Fruit fly (Drosophila melanogaster): Measurements from ENCODE around the gene pn.

pn gene

DNA sequence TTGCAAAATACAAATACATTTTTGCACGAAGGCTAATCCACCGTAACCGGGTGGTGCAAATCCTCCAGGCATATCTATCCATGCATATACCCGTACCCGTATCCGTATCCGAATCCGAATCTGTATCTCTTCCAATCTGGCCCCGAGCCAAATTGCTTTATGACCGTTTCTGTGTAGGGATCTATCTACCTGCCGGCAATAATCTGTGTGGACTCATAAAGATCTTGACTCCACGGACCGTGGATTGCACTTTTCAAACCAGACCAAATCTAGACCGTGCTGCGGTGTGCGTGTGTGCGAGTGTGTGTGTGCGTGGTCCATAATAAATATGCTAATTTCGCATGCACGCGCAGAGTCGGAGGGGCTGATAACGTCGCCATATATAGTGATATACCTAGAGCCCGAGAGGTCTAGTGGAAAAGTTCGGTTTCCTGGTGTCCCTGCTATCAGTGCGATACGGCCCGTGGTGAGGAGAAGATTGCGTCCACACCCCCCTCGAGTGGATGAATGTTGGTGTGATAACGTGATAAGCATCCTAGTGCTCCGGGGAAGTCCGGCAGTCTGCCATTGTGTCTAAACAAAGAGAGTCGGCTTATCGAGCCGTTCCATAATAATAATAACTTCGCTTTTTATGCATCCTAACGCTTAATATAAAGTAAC is 38.6 kb upstream of the pn start:
- TF ChIP-seq CG33017 (tag; optimal IDR thresholded peaks at IDR 0.05) (no peak), ovo (GFP tag; optimal IDR thresholded peaks at IDR 0.05) (no peak), Mnt (GFP tag; optimal IDR thresholded peaks at IDR 0.05) (peak; percentile 73), Hr96 (GFP tag; optimal IDR thresholded peaks at IDR 0.05) (no peak)

DNA sequence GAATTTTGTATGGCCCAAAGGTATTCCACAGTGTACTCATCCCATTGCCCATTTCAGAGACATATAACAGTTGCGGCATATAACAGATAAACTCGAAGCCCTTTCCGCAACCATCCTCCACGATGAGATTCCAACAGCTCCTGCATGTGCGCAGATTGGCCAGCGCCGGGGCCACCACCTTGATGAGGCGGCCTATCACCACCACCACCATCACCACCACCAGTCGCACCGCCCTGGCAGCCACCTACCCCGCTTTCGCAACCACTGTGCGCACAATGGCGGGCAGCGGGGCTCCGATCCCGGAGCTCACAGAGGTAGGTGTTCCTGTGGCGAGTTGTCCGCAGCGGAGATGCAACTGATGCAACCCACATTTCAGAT is 38.1 kb upstream of the pn start:
- TF ChIP-seq CG1620 (GFP tag; optimal IDR thresholded peaks at IDR 0.05) (no peak), bab1 (GFP tag; optimal IDR thresholded peaks at IDR 0.05) (no peak), Mnt (GFP tag; optimal IDR thresholded peaks at IDR 0.05) (no peak), Clk (GFP tag; optimal IDR thresholded peaks at IDR 0.05) (no peak), CG11617 (GFP tag; optimal IDR thresholded peaks at IDR 0.05) (no peak), cic (GFP tag; optimal IDR thresholded peaks at IDR 0.05) (no peak), CG7045 (GFP tag; optimal IDR thresholded peaks at IDR 0.05) (no peak), Hr96 (GFP tag; optimal IDR thresholded peaks at IDR 0.05) (no peak), cnc (optimal IDR thresholded peaks at IDR 0.05) (no peak), CG7101 (tag; optimal IDR thresholded peaks at IDR 0.05) (no peak), tj (GFP tag; optimal IDR thresholded peaks at IDR 0.05) (no peak), kay (GFP tag; ENCODE audit: borderline replicate concordance) (no peak), pad (GFP tag; optimal IDR thresholded peaks at IDR 0.05) (no peak), CG33017 (tag; optimal IDR thresholded peaks at IDR 0.05) (no peak), CG14711 (tag; optimal IDR thresholded peaks at IDR 0.05) (no peak), CG5204 (GFP tag; optimal IDR thresholded peaks at IDR 0.05) (no peak), toe (GFP tag; optimal IDR thresholded peaks at IDR 0.05) (no peak), ovo (GFP tag; optimal IDR thresholded peaks at IDR 0.05) (no peak)

DNA sequence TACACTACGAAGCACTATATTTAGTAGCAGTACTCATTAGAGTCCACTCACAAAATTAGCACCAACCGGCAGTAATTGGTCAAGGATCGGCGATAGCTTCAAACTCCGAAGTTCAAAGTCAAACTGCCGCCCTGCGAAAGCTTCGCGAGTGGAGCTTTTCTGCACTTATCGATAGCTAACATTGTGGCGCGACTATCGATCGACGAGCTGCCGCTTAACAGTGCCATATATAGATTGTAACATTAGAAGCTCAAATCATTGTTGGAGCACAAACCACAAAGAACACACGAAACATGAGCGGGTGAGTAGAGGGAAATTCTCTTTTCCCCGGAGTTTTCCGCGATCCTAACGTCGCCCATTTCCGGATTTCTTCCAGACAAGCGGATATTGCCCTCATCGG is 35.9 kb upstream of the pn start, which contains the start of gene Pgd:
Gene Pgd, plus strand, starts transcription at position 23 of the 400 bp plus-strand sequence.
- TF ChIP-seq bab1 (GFP tag; optimal IDR thresholded peaks at IDR 0.05) (peak; percentile 79), CG5204 (GFP tag; optimal IDR thresholded peaks at IDR 0.05) (no peak), CG14711 (tag; optimal IDR thresholded peaks at IDR 0.05) (peak; percentile 49), CG12768 (GFP tag; optimal IDR thresholded peaks at IDR 0.05) (peak; percentile 75), CG1620 (GFP tag; optimal IDR thresholded peaks at IDR 0.05) (no peak), kay (GFP tag; ENCODE audit: borderline replicate concordance) (peak; percentile 21), Hr96 (GFP tag; optimal IDR thresholded peaks at IDR 0.05) (peak; percentile 19), CG7045 (GFP tag; optimal IDR thresholded peaks at IDR 0.05) (no peak), toe (GFP tag; optimal IDR thresholded peaks at IDR 0.05) (no peak), Mnt (GFP tag; optimal IDR thresholded peaks at IDR 0.05) (no peak), cic (GFP tag; optimal IDR thresholded peaks at IDR 0.05) (peak; percentile 16), Crg-1 (GFP tag; optimal IDR thresholded peaks at IDR 0.05) (peak; percentile 4), ovo (GFP tag; optimal IDR thresholded peaks at IDR 0.05) (peak; percentile 24)

DNA sequence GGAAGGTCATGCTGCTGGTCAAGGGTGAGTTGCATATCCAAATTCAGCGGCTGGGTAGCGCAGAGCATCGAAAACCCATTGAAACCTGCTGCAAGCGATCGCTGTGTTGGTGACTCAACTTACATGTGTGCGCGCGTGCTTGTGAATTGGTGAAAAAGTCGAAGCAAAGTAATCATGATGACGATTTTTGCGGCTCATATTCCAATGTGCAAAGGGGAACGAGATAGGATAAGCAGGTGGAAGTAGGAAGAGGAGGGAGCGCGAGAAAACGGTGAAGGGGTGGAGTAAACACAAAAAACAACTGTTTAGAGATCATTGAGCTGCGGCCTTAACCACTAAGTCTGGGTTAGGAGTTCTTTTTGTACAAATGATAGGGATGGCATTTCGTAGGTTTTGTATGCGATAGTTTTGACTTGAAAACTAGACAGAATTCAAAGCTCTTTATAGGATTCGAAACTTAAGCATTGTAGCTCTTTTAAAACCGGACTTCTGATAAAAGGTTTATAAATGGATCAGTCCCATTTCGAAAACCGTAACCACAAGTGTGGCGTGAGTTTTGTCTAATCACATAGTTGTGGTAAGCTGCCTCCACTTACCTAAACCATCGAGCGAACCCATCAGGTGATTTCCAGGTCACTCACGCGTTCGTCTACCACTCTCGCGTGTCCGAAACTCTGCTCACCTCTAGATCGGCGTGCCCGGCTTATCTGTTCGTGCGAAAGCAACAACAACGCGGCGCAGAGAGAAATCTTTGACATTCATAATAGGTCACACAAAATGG is 35.1 kb upstream of the pn start:
- TF ChIP-seq CG33017 (tag; optimal IDR thresholded peaks at IDR 0.05): no peak
- TF ChIP-seq CG12768 (GFP tag; optimal IDR thresholded peaks at IDR 0.05): peak; percentile 5
- TF ChIP-seq kay (GFP tag; ENCODE audit: borderline replicate concordance): peak; percentile 80
- peak; percentile 39 for TF ChIP-seq toe (GFP tag; optimal IDR thresholded peaks at IDR 0.05)
- TF ChIP-seq pad (GFP tag; optimal IDR thresholded peaks at IDR 0.05): peak; percentile 94
- peak; percentile 32 for TF ChIP-seq ovo (GFP tag; optimal IDR thresholded peaks at IDR 0.05)
- peak; percentile 79 for TF ChIP-seq bab1 (GFP tag; optimal IDR thresholded peaks at IDR 0.05)
- TF ChIP-seq CG5204 (GFP tag; optimal IDR thresholded peaks at IDR 0.05): peak; percentile 61
- peak; percentile 78 for TF ChIP-seq CG11617 (GFP tag; optimal IDR thresholded peaks at IDR 0.05)
- no peak for TF ChIP-seq Clk (GFP tag; optimal IDR thresholded peaks at IDR 0.05)
- TF ChIP-seq Crg-1 (GFP tag; optimal IDR thresholded peaks at IDR 0.05): peak; percentile 68
- TF ChIP-seq tj (GFP tag; optimal IDR thresholded peaks at IDR 0.05): peak; percentile 38
- peak; percentile 59 for TF ChIP-seq Mnt (GFP tag; optimal IDR thresholded peaks at IDR 0.05)
- no peak for TF ChIP-seq CG14711 (tag; optimal IDR thresholded peaks at IDR 0.05)
- no peak for TF ChIP-seq Hr96 (GFP tag; optimal IDR thresholded peaks at IDR 0.05)
- peak; percentile 1 for TF ChIP-seq CG7045 (GFP tag; optimal IDR thresholded peaks at IDR 0.05)
- peak; percentile 77 for TF ChIP-seq CG1620 (GFP tag; optimal IDR thresholded peaks at IDR 0.05)
- TF ChIP-seq cic (GFP tag; optimal IDR thresholded peaks at IDR 0.05): no peak
- TF ChIP-seq cnc (optimal IDR thresholded peaks at IDR 0.05): no peak
- TF ChIP-seq CG7101 (tag; optimal IDR thresholded peaks at IDR 0.05): peak; percentile 69

DNA sequence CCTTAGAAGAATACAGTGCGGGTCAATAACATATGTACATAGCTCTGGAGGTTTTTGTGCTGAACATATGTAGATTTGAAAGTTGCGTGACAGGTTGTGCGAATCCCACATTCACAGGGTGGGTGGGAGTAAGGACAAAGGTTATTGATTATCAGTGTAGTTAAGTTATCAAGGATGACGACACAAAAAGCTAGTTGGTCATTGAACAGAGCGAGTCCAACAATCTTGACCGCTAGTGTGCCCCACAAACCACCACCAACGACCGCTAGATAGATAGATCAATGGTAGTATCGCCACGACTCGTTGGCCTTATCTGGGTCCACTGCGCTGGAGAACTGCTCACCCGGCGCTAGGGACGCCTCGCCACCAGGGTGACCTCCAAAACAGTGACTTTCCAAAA is 34.4 kb upstream of the pn start:
- TF ChIP-seq CG33017 (tag; optimal IDR thresholded peaks at IDR 0.05): no peak
- TF ChIP-seq pad (GFP tag; optimal IDR thresholded peaks at IDR 0.05): no peak
- no peak for TF ChIP-seq bab1 (GFP tag; optimal IDR thresholded peaks at IDR 0.05)
- no peak for TF ChIP-seq CG1620 (GFP tag; optimal IDR thresholded peaks at IDR 0.05)
- no peak for TF ChIP-seq Hr96 (GFP tag; optimal IDR thresholded peaks at IDR 0.05)
- TF ChIP-seq CG7045 (GFP tag; optimal IDR thresholded peaks at IDR 0.05): no peak
- TF ChIP-seq cic (GFP tag; optimal IDR thresholded peaks at IDR 0.05): peak; percentile 45

DNA sequence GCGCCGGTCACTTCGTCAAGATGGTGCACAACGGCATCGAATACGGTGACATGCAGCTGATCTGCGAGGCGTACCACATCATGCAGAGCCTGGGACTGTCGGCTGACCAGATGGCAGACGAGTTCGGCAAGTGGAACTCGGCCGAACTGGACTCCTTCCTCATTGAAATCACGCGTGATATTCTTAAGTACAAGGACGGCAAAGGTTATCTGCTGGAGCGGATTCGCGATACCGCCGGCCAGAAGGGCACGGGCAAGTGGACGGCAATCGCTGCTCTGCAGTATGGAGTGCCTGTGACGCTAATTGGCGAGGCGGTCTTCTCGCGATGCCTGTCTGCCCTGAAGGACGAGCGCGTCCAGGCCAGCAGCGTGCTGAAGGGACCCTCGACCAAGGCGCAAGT is 33.5 kb upstream of the pn start:
- TF ChIP-seq Clk (GFP tag; optimal IDR thresholded peaks at IDR 0.05) (no peak), bab1 (GFP tag; optimal IDR thresholded peaks at IDR 0.05) (no peak), toe (GFP tag; optimal IDR thresholded peaks at IDR 0.05) (no peak), CG7045 (GFP tag; optimal IDR thresholded peaks at IDR 0.05) (no peak), tj (GFP tag; optimal IDR thresholded peaks at IDR 0.05) (no peak), Hr96 (GFP tag; optimal IDR thresholded peaks at IDR 0.05) (no peak), cic (GFP tag; optimal IDR thresholded peaks at IDR 0.05) (no peak), CG1620 (GFP tag; optimal IDR thresholded peaks at IDR 0.05) (no peak), CG11617 (GFP tag; optimal IDR thresholded peaks at IDR 0.05) (no peak), CG12768 (GFP tag; optimal IDR thresholded peaks at IDR 0.05) (no peak), pad (GFP tag; optimal IDR thresholded peaks at IDR 0.05) (no peak), Crg-1 (GFP tag; optimal IDR thresholded peaks at IDR 0.05) (no peak), CG33017 (tag; optimal IDR thresholded peaks at IDR 0.05) (no peak), CG7101 (tag; optimal IDR thresholded peaks at IDR 0.05) (no peak), Mnt (GFP tag; optimal IDR thresholded peaks at IDR 0.05) (no peak), ovo (GFP tag; optimal IDR thresholded peaks at IDR 0.05) (no peak), cnc (optimal IDR thresholded peaks at IDR 0.05) (no peak)
